Worm (Caenorhabditis elegans): ENCODE results near the gene fbxb-82.

ce11 chrIII:151084-151483 is 8.1 kb upstream of the fbxb-82 start:
- TF ChIP-seq sptf-2 (GFP tag; optimal IDR thresholded peaks at IDR 0.05), result no peak
- TF ChIP-seq madf-6 (GFP tag; IDR thresholded peaks at IDR 0.05), result no peak
- TF ChIP-seq ccch-3 (GFP tag; optimal IDR thresholded peaks at IDR 0.05), result no peak
- TF ChIP-seq aptf-2 (GFP tag; conservative IDR thresholded peaks at IDR 0.05), result no peak
- no peak for TF ChIP-seq ceh-91 (GFP tag; IDR thresholded peaks at IDR 0.05)
- no peak for TF ChIP-seq snpc-4 (GFP tag; optimal IDR thresholded peaks at IDR 0.05)
- TF ChIP-seq snpc-4 (tag; optimal IDR thresholded peaks at IDR 0.05), result peak in 2 of 4 experiments; percentile 67 to 85
- TF ChIP-seq bed-2 (GFP tag; IDR thresholded peaks at IDR 0.05), result no peak
- no peak for TF ChIP-seq F23B12.7 (tag; optimal IDR thresholded peaks at IDR 0.05; ENCODE audit: insufficient read depth)
- no peak for TF ChIP-seq unc-62 (GFP tag; optimal IDR thresholded peaks at IDR 0.05)
- TF ChIP-seq dpl-1 (GFP tag; optimal IDR thresholded peaks at IDR 0.05), result no peak
- TF ChIP-seq dpff-1 (tag; optimal IDR thresholded peaks at IDR 0.05), result no peak
- TF ChIP-seq F33H1.4 (GFP tag; IDR thresholded peaks at IDR 0.05), result no peak

Data from whole organism, young adult.